Comparison of ENCODE assay signal across 4 worm cellular contexts in genomic region chrX:5723758-5724157, ce11.
TF ChIP-seq lines count a peak whose summit lies in the region.

No protein-coding gene starts in this region.

TF ChIP-seq in whole organism, L1 larva, 84 proteins besides CTCF, POLR2A, EP300 and RAD21:
- peak; percentile 27 for TF ChIP-seq nhr-47 (tag; optimal IDR thresholded peaks at IDR 0.05; lab: Kevin White, UChicago)
- TF ChIP-seq pax-3 (tag; optimal IDR thresholded peaks at IDR 0.05; lab: Kevin White, UChicago) = no peak
- no peak for TF ChIP-seq nhr-77 (tag; optimal IDR thresholded peaks at IDR 0.05; lab: Kevin White, UChicago)
- TF ChIP-seq nhr-71 (tag; optimal IDR thresholded peaks at IDR 0.05; lab: Kevin White, UChicago) = peak; percentile 12

TF ChIP-seq in whole organism, L4 larva, 104 proteins besides CTCF, POLR2A, EP300 and RAD21:
- no peak for TF ChIP-seq F49E8.2 (tag; optimal IDR thresholded peaks at IDR 0.05; lab: Kevin White, UChicago; ENCODE audit: borderline replicate concordance)
- peak; percentile 66 for TF ChIP-seq ces-1 (GFP tag; optimal IDR thresholded peaks at IDR 0.05; lab: Kevin White, UChicago)
- TF ChIP-seq aha-1 (tag; lab: Kevin White, UChicago) = peak; percentile 71

TF ChIP-seq in whole organism, late embryonic, 69 proteins besides CTCF, POLR2A, EP300 and RAD21:
- TF ChIP-seq ref-2 (tag; optimal IDR thresholded peaks at IDR 0.05; lab: Kevin White, UChicago) (no peak), unc-42 (tag; optimal IDR thresholded peaks at IDR 0.05; lab: Kevin White, UChicago) (peak; percentile 76)

TF ChIP-seq in whole organism, mixed stage, embryonic, 35 proteins besides CTCF, POLR2A, EP300 and RAD21:
- TF ChIP-seq mls-2 (tag; optimal IDR thresholded peaks at IDR 0.05; lab: Kevin White, UChicago) (no peak), ceh-43 (GFP tag; optimal IDR thresholded peaks at IDR 0.05; lab: Kevin White, UChicago) (no peak), ces-1 (GFP tag; optimal IDR thresholded peaks at IDR 0.05; lab: Kevin White, UChicago) (peak; percentile 95)

Comparison
In these comparisons a context has a peak if more than half of its experiments do, and no peak if none do; other contexts are left out.
1. Of the 29 proteins assayed by ChIP-seq in both whole organism, L4 larva and whole organism, L1 larva: peak only in whole organism, L4 larva: aha-1 and ces-1; only in whole organism, L1 larva: none; in both: none; in neither: 27.